Worm (Caenorhabditis elegans): ENCODE data around the gene algn-2.

ce11 chrII:5338301-5338700 is 36.8 kb upstream of the algn-2 start:
- TF ChIP-seq skn-1 (tag; optimal IDR thresholded peaks at IDR 0.05) (peak; percentile 63), ama-1 (optimal IDR thresholded peaks at IDR 0.05) (no peak), aly-2 (tag; optimal IDR thresholded peaks at IDR 0.05) (no peak)

All from whole organism, L3 larva.